Fruit fly (Drosophila melanogaster) whole organism: Measurements from ENCODE around the gene OtopLa.

Source experiments
- EcR ChIP-seq, 2 experiments: fragments of >200 bp; optimal IDR thresholded peaks; 2 replicates each; lab custom pipeline; 2017; ENCODE audit warnings: missing biosample characterization in 2 of 2, missing genetic modification characterization in 2 of 2, missing genetic modification reagents in 2 of 2
- pan ChIP-seq: fragments of >200 bp; optimal IDR thresholded peaks from 2 replicates; lab custom pipeline; 2017
- psq ChIP-seq: fragments of >200 bp; optimal IDR thresholded peaks from 2 replicates; lab custom pipeline; 2017

- TF ChIP-seq psq, result no peak
- TF ChIP-seq EcR (GFP tag; optimal IDR thresholded peaks at IDR 0.05; lab: Kevin White, UChicago), result no peak
- no peak for TF ChIP-seq pan (lab: Kevin White, UChicago)
Observed at dm6 chrX:5579484-5579883, 68.8 kb downstream of the OtopLa start.
